Worm (Caenorhabditis elegans) whole organism, L4/young adult: ENCODE data around the gene F44F4.3.

ENCODE experiments used
- dao-5 ChIP-seq: sonication (generic microtip); optimal IDR thresholded peaks from 2 replicates; lab custom pipeline; 2016; ENCODE audit warnings: missing genotype, missing genetic modification characterization, moderate library complexity, missing compliant biosample characterization
- him-1 ChIP-seq: sonication (generic microtip); optimal IDR thresholded peaks from 2 replicates; lab custom pipeline; 2016; ENCODE audit warnings: missing genotype, missing genetic modification reagents, missing genetic modification characterization, missing compliant biosample characterization

- TF ChIP-seq him-1 (tag; lab: Kevin White, UChicago) = no peak
- no peak for TF ChIP-seq dao-5 (tag; lab: Kevin White, UChicago)
Measured at ce11 chrII:10884396-10884795, 1.3 kb downstream of the F44F4.3 start, which contains the start of gene egg-3.
